Worm (Caenorhabditis elegans) whole organism, L3 larva: ENCODE results near the gene arrd-10.

ENCODE experiments used
- ama-1 ChIP-seq: fragments of 150-350 bp; optimal IDR thresholded peaks from 2 replicates; lab custom pipeline; 2018
- ceh-16 ChIP-seq: sonication (generic microtip); optimal IDR thresholded peaks from 2 replicates; lab custom pipeline; 2017; ENCODE audit warnings: missing biosample characterization, missing genetic modification characterization
- ceh-82 ChIP-seq: fragments of 150-350 bp; optimal IDR thresholded peaks from 2 replicates; lab custom pipeline; 2014; ENCODE audit warnings: missing biosample characterization, missing genetic modification characterization
- egl-27 ChIP-seq: sonication (generic microtip); optimal IDR thresholded peaks from 4 replicates; lab custom pipeline; 2017; ENCODE audit warnings: missing biosample characterization, missing genetic modification reagents, missing genetic modification characterization
- fos-1 ChIP-seq: fragments of 150-350 bp; optimal IDR thresholded peaks from 2 replicates; lab custom pipeline; 2014; ENCODE audit warnings: missing biosample characterization, missing genetic modification characterization
- tbx-2 ChIP-seq: sonication (generic microtip); optimal IDR thresholded peaks from 2 replicates; lab custom pipeline; 2016; ENCODE audit warnings: mild to moderate bottlenecking, missing genetic modification characterization, missing compliant biosample characterization
- unc-62 ChIP-seq: fragments of 150-350 bp; sonication (generic microtip); optimal IDR thresholded peaks from 4 replicates; lab custom pipeline; 2014; ENCODE audit warnings: missing biosample characterization, missing genetic modification reagents, missing genetic modification characterization

- TF ChIP-seq ceh-16 (tag; lab: Kevin White, UChicago) = no peak
- TF ChIP-seq egl-27 (tag; lab: Kevin White, UChicago) = no peak
- no peak for TF ChIP-seq ceh-82 (tag; lab: Kevin White, UChicago)
- TF ChIP-seq ama-1 = no peak
- TF ChIP-seq fos-1 (tag; lab: Kevin White, UChicago) = no peak
- no peak for TF ChIP-seq unc-62 (GFP tag; lab: Kevin White, UChicago)
- no peak for TF ChIP-seq tbx-2 (tag; lab: Kevin White, UChicago)
Observed at ce11 chrII:12954670-12955069, 14.8 kb downstream of the arrd-10 start, which contains the start of the genes Y38F1A.1 and Y38F1A.2.
